Worm (Caenorhabditis elegans) whole organism, L1 larva: Measurements from ENCODE around the gene cogc-4.
A peak's percentile ranks its signal among the peaks of the same experiment; 100 is the strongest.

ENCODE experiments used
- C16A3.4 ChIP-seq: fragments of 150-350 bp; optimal IDR thresholded peaks from 2 replicates; lab custom pipeline; 2014; ENCODE audit warnings: missing biosample characterization, missing genetic modification characterization
- Y116A8C.19 ChIP-seq: sonication (generic microtip); optimal IDR thresholded peaks from 2 replicates; lab custom pipeline; 2016; ENCODE audit warnings: missing compliant biosample characterization, missing genetic modification characterization, borderline replicate concordance
- blmp-1 ChIP-seq: fragments of 150-350 bp; optimal IDR thresholded peaks from 2 replicates; lab custom pipeline; 2014; ENCODE audit warnings: missing biosample characterization, missing genetic modification characterization
- ceh-82 ChIP-seq, 3 experiments: fragments of 150-350 bp in 1 of 3; sonication (generic microtip) in 2 of 3; optimal IDR thresholded peaks; 2 replicates each; lab custom pipeline; 2014 to 2017; ENCODE audit warnings: missing biosample characterization in 3 of 3, missing genetic modification characterization in 3 of 3
- dpl-1 ChIP-seq, 3 experiments: fragments of 150-350 bp in 2 of 3; sonication (generic microtip) in 1 of 3; optimal IDR thresholded peaks; 2 replicates each; lab custom pipeline; 2014 to 2017; ENCODE audit warnings: missing biosample characterization in 3 of 3, missing genetic modification characterization in 3 of 3, missing genetic modification reagents in 3 of 3
- dsc-1 ChIP-seq: sonication (generic microtip); optimal IDR thresholded peaks from 2 replicates; lab custom pipeline; 2016; ENCODE audit warnings: mild to moderate bottlenecking, missing genetic modification characterization, missing compliant biosample characterization
- efl-1 ChIP-seq, 4 experiments: fragments of 150-350 bp; optimal IDR thresholded peaks in 3 of 4; peaks in 1 of 4; 1 replicate in 1 of 4; 2 replicates in 3 of 4; lab custom pipeline; 2014; ENCODE audit warnings: missing biosample characterization in 2 of 4, missing genetic modification characterization in 2 of 4, missing genetic modification reagents in 2 of 4
- efl-3 ChIP-seq: fragments of 200-800 bp; sonication (Bioruptor generic); optimal IDR thresholded peaks from 2 replicates; lab custom pipeline; 2018; ENCODE audit warnings: mild to moderate bottlenecking, missing genetic modification characterization, missing compliant biosample characterization
- fkh-10 ChIP-seq: sonication (generic microtip); optimal IDR thresholded peaks from 2 replicates; lab custom pipeline; 2017; ENCODE audit warnings: missing biosample characterization, missing genetic modification reagents, missing genetic modification characterization
- hlh-4 ChIP-seq: sonication (generic microtip); optimal IDR thresholded peaks from 2 replicates; lab custom pipeline; 2016; ENCODE audit warnings: mild to moderate bottlenecking, missing genetic modification characterization, missing compliant biosample characterization
- hpl-2 ChIP-seq: fragments of 150-350 bp; optimal IDR thresholded peaks from 2 replicates; lab custom pipeline; 2014; ENCODE audit warnings: missing biosample characterization, missing genetic modification reagents, missing genetic modification characterization
- irx-1 ChIP-seq: sonication (generic microtip); optimal IDR thresholded peaks from 2 replicates; lab custom pipeline; 2016; ENCODE audit warnings: missing genetic modification characterization, missing compliant biosample characterization
- jun-1 ChIP-seq: fragments of 150-350 bp; optimal IDR thresholded peaks from 2 replicates; lab custom pipeline; 2014; ENCODE audit warnings: missing biosample characterization, missing genetic modification reagents, missing genetic modification characterization
- lin-13 ChIP-seq: fragments of 150-350 bp; optimal IDR thresholded peaks from 2 replicates; lab custom pipeline; 2014; ENCODE audit warnings: missing biosample characterization, missing genetic modification reagents, missing genetic modification characterization
- lin-14 ChIP-seq: fragments of 200-800 bp; sonication (Bioruptor generic); optimal IDR thresholded peaks from 2 replicates; lab custom pipeline; 2018; ENCODE audit warnings: mild to moderate bottlenecking, missing genetic modification characterization, moderate library complexity, missing compliant biosample characterization
- lin-15B ChIP-seq: fragments of 150-350 bp; sonication (generic microtip); optimal IDR thresholded peaks from 3 replicates; lab custom pipeline; 2014; ENCODE audit warnings: missing biosample characterization, missing genetic modification characterization
- lir-3 ChIP-seq: sonication (generic microtip); optimal IDR thresholded peaks from 2 replicates; lab custom pipeline; 2016; ENCODE audit warnings: mild to moderate bottlenecking, missing genetic modification characterization, moderate library complexity, missing compliant biosample characterization; ENCODE audit not compliant: poor library complexity
- mab-9 ChIP-seq: fragments of 200-800 bp; sonication (Bioruptor generic); IDR thresholded peaks from 2 replicates; pipeline ENCODE4 v1.3.6; 2022; ENCODE audit warnings: missing genetic modification reagents, missing genetic modification characterization, missing compliant biosample characterization
- mdl-1 ChIP-seq, 2 experiments: fragments of 150-350 bp; optimal IDR thresholded peaks; 2 replicates each; lab custom pipeline; 2014 to 2017; ENCODE audit warnings: missing biosample characterization in 2 of 2, missing genetic modification characterization in 2 of 2, inconsistent platforms in 1 of 2
- mep-1 ChIP-seq: fragments of 150-350 bp; optimal IDR thresholded peaks from 2 replicates; lab custom pipeline; 2014; ENCODE audit warnings: missing biosample characterization, missing genetic modification characterization
- nhr-12 ChIP-seq: sonication (generic microtip); optimal IDR thresholded peaks from 2 replicates; lab custom pipeline; 2017; ENCODE audit warnings: missing biosample characterization, missing genetic modification characterization
- nhr-19 ChIP-seq: fragments of 200-800 bp; sonication (Bioruptor generic); conservative IDR thresholded peaks from 2 replicates; pipeline ENCODE4 v1.3.6; 2022; ENCODE audit warnings: missing genetic modification characterization, missing compliant biosample characterization
- nhr-20 ChIP-seq: sonication (generic microtip); optimal IDR thresholded peaks from 2 replicates; lab custom pipeline; 2016; ENCODE audit warnings: mild to moderate bottlenecking, missing genetic modification characterization, missing compliant biosample characterization
- nhr-76 ChIP-seq: sonication (generic microtip); optimal IDR thresholded peaks from 2 replicates; lab custom pipeline; 2017; ENCODE audit warnings: missing biosample characterization, missing genetic modification characterization
- nhr-77 ChIP-seq: fragments of 150-350 bp; optimal IDR thresholded peaks from 2 replicates; lab custom pipeline; 2014; ENCODE audit warnings: missing biosample characterization, missing genetic modification characterization
- nhr-85 ChIP-seq: sonication (generic microtip); peaks from one replicate; lab custom pipeline; 2016; ENCODE audit warnings: missing genetic modification characterization, inconsistent platforms, missing compliant biosample characterization
- nhr-90 ChIP-seq: sonication (generic microtip); optimal IDR thresholded peaks from 2 replicates; lab custom pipeline; 2016; ENCODE audit warnings: mild to moderate bottlenecking, missing genetic modification characterization, missing compliant biosample characterization; ENCODE audit not compliant: poor library complexity
- pag-3 ChIP-seq: sonication (generic microtip); optimal IDR thresholded peaks from 2 replicates; lab custom pipeline; 2017; ENCODE audit warnings: missing genetic modification characterization, mild to moderate bottlenecking, missing compliant biosample characterization, antibody characterized with exemption, borderline replicate concordance; ENCODE audit not compliant: insufficient read depth
- skn-1 ChIP-seq: fragments of 150-350 bp; optimal IDR thresholded peaks from 2 replicates; lab custom pipeline; 2014; ENCODE audit warnings: missing biosample characterization, missing genetic modification characterization
- sptf-1 ChIP-seq: fragments of 150-350 bp; optimal IDR thresholded peaks from 2 replicates; lab custom pipeline; 2014; ENCODE audit warnings: missing biosample characterization, missing genetic modification characterization
- sup-37 ChIP-seq: fragments of 200-800 bp; sonication (Bioruptor generic); optimal IDR thresholded peaks from 2 replicates; lab custom pipeline; 2018; ENCODE audit warnings: mild to moderate bottlenecking, missing genetic modification characterization, missing compliant biosample characterization
- tlp-1 ChIP-seq: fragments of 150-350 bp; optimal IDR thresholded peaks from 2 replicates; lab custom pipeline; 2014; ENCODE audit warnings: missing biosample characterization, missing genetic modification characterization
- unc-130 ChIP-seq: fragments of 150-350 bp; optimal IDR thresholded peaks from 2 replicates; lab custom pipeline; 2017; ENCODE audit warnings: missing biosample characterization, missing genetic modification characterization, inconsistent platforms
- unc-62 ChIP-seq: fragments of 150-350 bp; optimal IDR thresholded peaks from 2 replicates; lab custom pipeline; 2014; ENCODE audit warnings: missing biosample characterization, missing genetic modification reagents, missing genetic modification characterization
- xbp-1 ChIP-seq: sonication (generic microtip); optimal IDR thresholded peaks from 2 replicates; lab custom pipeline; 2016; ENCODE audit warnings: missing genetic modification characterization, missing compliant biosample characterization
- ztf-11 ChIP-seq, 2 experiments: sonication (generic microtip); optimal IDR thresholded peaks; 2 replicates each; lab custom pipeline; 2016 to 2017; ENCODE audit warnings: missing genetic modification characterization in 2 of 2, missing biosample characterization in 1 of 2, missing compliant biosample characterization in 1 of 2
- ztf-4 ChIP-seq: fragments of 150-350 bp; optimal IDR thresholded peaks from 2 replicates; lab custom pipeline; 2014; ENCODE audit warnings: missing biosample characterization, missing genetic modification characterization

Gene cogc-4

ce11 chrII:1368756-1369155 is 34.5 kb upstream of the cogc-4 start:
- no peak for TF ChIP-seq lin-13 (GFP tag; lab: Kevin White, UChicago)
- no peak for TF ChIP-seq mep-1 (tag; lab: Kevin White, UChicago)
- no peak for TF ChIP-seq efl-3 (GFP tag; lab: Kevin White, UChicago)
- TF ChIP-seq hpl-2 (GFP tag; lab: Kevin White, UChicago) = no peak

- TF ChIP-seq hlh-4 = no peak
- no peak for TF ChIP-seq Y116A8C.19 (tag; lab: Kevin White, UChicago)
- no peak for TF ChIP-seq sptf-1
- no peak for TF ChIP-seq nhr-20 (tag; lab: Kevin White, UChicago)
- TF ChIP-seq xbp-1 (tag; lab: Kevin White, UChicago) = no peak
- TF ChIP-seq, all 84 proteins: peak for 0
Measured at ce11 chrII:1369322-1369721, 33.9 kb upstream of the cogc-4 start.

ce11 chrII:1371533-1371932 is 31.7 kb upstream of the cogc-4 start:
- TF ChIP-seq irx-1 (tag; lab: Kevin White, UChicago) = no peak
- TF ChIP-seq ztf-11 (tag; optimal IDR thresholded peaks at IDR 0.05; lab: Kevin White, UChicago) = peak in 1 of 2 experiments; percentile 0
- TF ChIP-seq, all 84 proteins: peak for 1

ce11 chrII:1372138-1372537 is 31.1 kb upstream of the cogc-4 start:
- TF ChIP-seq C16A3.4 (tag; lab: Kevin White, UChicago) = no peak
- peak; percentile 52 for TF ChIP-seq nhr-85 (tag; lab: Kevin White, UChicago)

ce11 chrII:1372966-1373365 is 30.3 kb upstream of the cogc-4 start:
- TF ChIP-seq efl-1 (optimal IDR thresholded peaks at IDR 0.05; lab: Kevin White, UChicago) = no peak
- TF ChIP-seq efl-1 (GFP tag; optimal IDR thresholded peaks at IDR 0.05 in 1 of 2; lab: Kevin White, UChicago) = peak in 1 of 2 experiments; percentile 18
- TF ChIP-seq nhr-77 (tag; lab: Kevin White, UChicago) = no peak

ce11 chrII:1374486-1374885 is 28.8 kb upstream of the cogc-4 start:
- TF ChIP-seq ceh-82 (tag; optimal IDR thresholded peaks at IDR 0.05; lab: Kevin White, UChicago) (no peak), nhr-85 (tag; lab: Kevin White, UChicago) (peak; percentile 14)

- TF ChIP-seq lin-14 (no peak), jun-1 (tag; lab: Kevin White, UChicago) (no peak)
Measured at ce11 chrII:1374889-1375288, 28.4 kb upstream of the cogc-4 start, which contains the start of gene rog-1. TSS of gene rog-1 (minus strand) at chrII:1374989.

- no peak for TF ChIP-seq mdl-1 (tag; optimal IDR thresholded peaks at IDR 0.05; lab: Kevin White, UChicago)
- TF ChIP-seq dsc-1 (tag; lab: Kevin White, UChicago) = no peak
- TF ChIP-seq lin-15B (tag; lab: Kevin White, UChicago) = no peak
- TF ChIP-seq jun-1 (tag; lab: Kevin White, UChicago) = no peak
- TF ChIP-seq ztf-11 (tag; optimal IDR thresholded peaks at IDR 0.05; lab: Kevin White, UChicago) = no peak
- peak; percentile 48 for TF ChIP-seq blmp-1
- TF ChIP-seq mab-9 = no peak
- TF ChIP-seq irx-1 (tag; lab: Kevin White, UChicago) = no peak
- TF ChIP-seq nhr-77 (tag; lab: Kevin White, UChicago) = no peak
- TF ChIP-seq skn-1 (tag; lab: Kevin White, UChicago) = no peak
- 0 out of 2 replicates have a peak, but pooled peaks have one; percentile 22 for TF ChIP-seq nhr-19 (GFP tag; lab: Robert Waterston, UW)
- TF ChIP-seq sup-37 = no peak
- peak in 1 of 2 experiments; percentile 16 for TF ChIP-seq efl-1 (optimal IDR thresholded peaks at IDR 0.05; lab: Kevin White, UChicago)
- peak in 1 of 2 experiments; percentile 2 for TF ChIP-seq efl-1 (GFP tag; optimal IDR thresholded peaks at IDR 0.05 in 1 of 2; lab: Kevin White, UChicago)
- TF ChIP-seq nhr-12 (tag; lab: Kevin White, UChicago) = no peak
- peak in 1 of 3 experiments; percentile 10 for TF ChIP-seq dpl-1 (GFP tag; optimal IDR thresholded peaks at IDR 0.05; lab: Kevin White, UChicago)
- TF ChIP-seq ztf-4 (tag; lab: Kevin White, UChicago) = no peak
- no peak for TF ChIP-seq unc-62 (GFP tag; lab: Kevin White, UChicago)
- no peak for TF ChIP-seq nhr-90 (tag; lab: Kevin White, UChicago)
- TF ChIP-seq unc-130 (tag; lab: Kevin White, UChicago) = peak; percentile 13
- TF ChIP-seq tlp-1 (tag; lab: Kevin White, UChicago) = no peak
- TF ChIP-seq fkh-10 = no peak
- no peak for TF ChIP-seq nhr-20 (tag; lab: Kevin White, UChicago)
- TF ChIP-seq efl-3 (GFP tag; lab: Kevin White, UChicago) = no peak
- no peak for TF ChIP-seq nhr-76 (tag; lab: Kevin White, UChicago)
- TF ChIP-seq lir-3 = no peak
- TF ChIP-seq pag-3 (tag; lab: Kevin White, UChicago) = peak; percentile 62
Measured at ce11 chrII:1375627-1376026, 27.6 kb upstream of the cogc-4 start.
